Worm (Caenorhabditis elegans) whole organism, late embryonic: Measurements from ENCODE around the gene srz-62.

ENCODE experiments used
- ama-1 ChIP-seq: fragments of 150-350 bp; optimal IDR thresholded peaks from 2 replicates; lab custom pipeline; 2014
- dmd-4 ChIP-seq: sonication (generic microtip); optimal IDR thresholded peaks from 2 replicates; lab custom pipeline; 2016; ENCODE audit warnings: borderline replicate concordance, missing genetic modification characterization, missing compliant biosample characterization
- dve-1 ChIP-seq: sonication (generic microtip); optimal IDR thresholded peaks from 2 replicates; lab custom pipeline; 2017; ENCODE audit warnings: antibody characterized with exemption, mild to moderate bottlenecking, missing genetic modification characterization, missing compliant biosample characterization
- fkh-10 ChIP-seq: fragments of 150-350 bp; optimal IDR thresholded peaks from 2 replicates; lab custom pipeline; 2014; ENCODE audit warnings: missing biosample characterization, missing genetic modification reagents, missing genetic modification characterization
- lin-11 ChIP-seq: fragments of 200-800 bp; sonication (Bioruptor generic); optimal IDR thresholded peaks from 2 replicates; lab custom pipeline; 2018; ENCODE audit warnings: mild to moderate bottlenecking, missing genetic modification characterization, missing compliant biosample characterization
- nhr-11 ChIP-seq: fragments of 150-350 bp; optimal IDR thresholded peaks from 2 replicates; lab custom pipeline; 2014; ENCODE audit warnings: missing biosample characterization, missing genetic modification characterization
- odd-2 ChIP-seq: sonication (generic microtip); optimal IDR thresholded peaks from 2 replicates; lab custom pipeline; 2017; ENCODE audit warnings: antibody characterized with exemption, mild to moderate bottlenecking, missing genetic modification characterization, missing compliant biosample characterization
- pha-2 ChIP-seq: sonication (generic microtip); optimal IDR thresholded peaks from 2 replicates; lab custom pipeline; 2017; ENCODE audit warnings: mild to moderate bottlenecking, missing genetic modification characterization, missing compliant biosample characterization

ce11 chrIV:3919506-3919905 lies 19.2 kb downstream of the srz-62 start, which contains the start of gene srz-19:
- TF ChIP-seq fkh-10 (GFP tag; lab: Kevin White, UChicago) (no peak), ama-1 (lab: Kevin White, UChicago) (no peak), lin-11 (no peak), dve-1 (tag; lab: Kevin White, UChicago) (no peak), pha-2 (tag; lab: Kevin White, UChicago) (no peak), nhr-11 (tag; lab: Kevin White, UChicago) (no peak), dmd-4 (tag; lab: Kevin White, UChicago) (no peak), odd-2 (tag; lab: Kevin White, UChicago) (no peak)
